Fruit fly (Drosophila melanogaster) whole organism, embryonic: Measurements from ENCODE around the gene Mical.

Source experiments
- CG11398 ChIP-seq: fragments of 200-800 bp; sonication (Bioruptor generic); optimal IDR thresholded peaks from 2 replicates; lab custom pipeline; 2016; ENCODE audit warnings: missing biosample characterization, missing genetic modification characterization
- CG12299 ChIP-seq: fragments of 200-800 bp; sonication (Bioruptor generic); optimal IDR thresholded peaks from 2 replicates; lab custom pipeline; 2018; ENCODE audit warnings: missing biosample characterization, mild to moderate bottlenecking, missing genetic modification characterization
- CG7928 ChIP-seq: fragments of 200-800 bp; sonication (Bioruptor generic); optimal IDR thresholded peaks from 2 replicates; lab custom pipeline; 2017; ENCODE audit warnings: missing biosample characterization, mild to moderate bottlenecking, missing genetic modification characterization
- CG9876 ChIP-seq: fragments of 200-800 bp; sonication (Bioruptor generic); optimal IDR thresholded peaks from 2 replicates; lab custom pipeline; 2016; ENCODE audit warnings: missing biosample characterization, missing genetic modification characterization
- Mad ChIP-seq: fragments of 200-800 bp; sonication (Bioruptor generic); optimal IDR thresholded peaks from 2 replicates; lab custom pipeline; 2016; ENCODE audit warnings: missing biosample characterization, missing genetic modification characterization
- caup ChIP-seq: fragments of 200-800 bp; sonication (Bioruptor generic); optimal IDR thresholded peaks from 3 replicates; lab custom pipeline; 2017; ENCODE audit warnings: missing biosample characterization, mild to moderate bottlenecking, missing genetic modification characterization, moderate library complexity; ENCODE audit not compliant: severe bottlenecking
- fd96Cb ChIP-seq: fragments of 200-800 bp; sonication (Bioruptor generic); optimal IDR thresholded peaks from 2 replicates; lab custom pipeline; 2018; ENCODE audit warnings: missing biosample characterization, mild to moderate bottlenecking, missing genetic modification characterization, moderate library complexity
- repo ChIP-seq: fragments of 200-800 bp; sonication (Bioruptor generic); optimal IDR thresholded peaks from 2 replicates; lab custom pipeline; 2016; ENCODE audit warnings: missing biosample characterization, missing genetic modification characterization
- scrt ChIP-seq: fragments of 200-800 bp; sonication (Bioruptor generic); optimal IDR thresholded peaks from 2 replicates; lab custom pipeline; 2018; ENCODE audit warnings: missing biosample characterization, mild to moderate bottlenecking, missing genetic modification characterization, moderate library complexity
- unpg ChIP-seq: fragments of 200-800 bp; sonication (Bioruptor generic); optimal IDR thresholded peaks from 3 replicates; lab custom pipeline; 2018; ENCODE audit warnings: missing biosample characterization, mild to moderate bottlenecking, missing genetic modification characterization, moderate library complexity
- zfh1 ChIP-seq: fragments of 200-800 bp; sonication (Bioruptor generic); IDR thresholded peaks from 3 replicates; pipeline ENCODE4 v1.3.6; 2022; ENCODE audit warnings: missing biosample characterization, missing genetic modification characterization

- TF ChIP-seq Mad (GFP tag; lab: Kevin White, UChicago) (no peak), CG7928 (no peak), CG9876 (no peak), CG11398 (GFP tag; lab: Kevin White, UChicago) (no peak), scrt (GFP tag; lab: Kevin White, UChicago) (no peak), CG12299 (tag; lab: Kevin White, UChicago) (no peak), caup (GFP tag; lab: Kevin White, UChicago) (no peak), unpg (GFP tag; lab: Kevin White, UChicago) (no peak), repo (GFP tag; lab: Kevin White, UChicago) (no peak), fd96Cb (no peak), zfh1 (GFP tag; lab: Robert Waterston, UW) (no peak)
These were observed 7.7 kb downstream of the Mical start for dm6 chr3R:10034995-10035446.
